Worm (Caenorhabditis elegans): ENCODE results near the gene C44B12.9.

ce11 chrIV:1127852-1128251 is 23.4 kb upstream of the C44B12.9 start:
- TF ChIP-seq unc-39 (tag; optimal IDR thresholded peaks at IDR 0.05) (no peak), snpc-4 (tag; optimal IDR thresholded peaks at IDR 0.05) (no peak)
